Fruit fly (Drosophila melanogaster) ovary, adult (tissue): ENCODE measurements around the gene tgo.

Experiments
- CG17801 ChIP-seq: fragments of 200-800 bp; optimal IDR thresholded peaks from 2 replicates; lab custom pipeline; 2019; ENCODE audit warnings: missing biosample characterization, mild to moderate bottlenecking, missing genetic modification characterization, moderate library complexity; ENCODE audit not compliant: partially characterized antibody

tgo gene

DNA sequence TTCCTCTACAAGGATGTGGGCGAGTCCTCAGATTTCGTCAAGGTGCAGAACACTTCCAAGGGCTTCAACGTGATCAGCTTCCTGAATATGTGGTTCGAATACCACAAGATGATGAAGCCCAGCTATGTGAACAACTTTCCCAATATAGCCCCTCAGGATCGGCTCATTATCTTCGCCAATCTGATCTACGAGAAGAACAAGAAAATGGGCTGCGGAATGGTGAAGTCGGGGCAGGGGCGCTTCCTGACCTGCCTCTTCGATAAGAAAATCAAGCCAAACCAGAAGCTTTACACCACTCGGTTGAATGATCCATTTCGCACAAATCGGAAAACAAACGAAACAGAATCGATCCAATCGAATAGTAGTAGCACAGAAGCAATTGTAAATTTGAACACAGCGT is 21.6 kb downstream of the tgo start:
- TF ChIP-seq CG17801 (GFP tag; lab: Kevin White, UChicago) = no peak

DNA sequence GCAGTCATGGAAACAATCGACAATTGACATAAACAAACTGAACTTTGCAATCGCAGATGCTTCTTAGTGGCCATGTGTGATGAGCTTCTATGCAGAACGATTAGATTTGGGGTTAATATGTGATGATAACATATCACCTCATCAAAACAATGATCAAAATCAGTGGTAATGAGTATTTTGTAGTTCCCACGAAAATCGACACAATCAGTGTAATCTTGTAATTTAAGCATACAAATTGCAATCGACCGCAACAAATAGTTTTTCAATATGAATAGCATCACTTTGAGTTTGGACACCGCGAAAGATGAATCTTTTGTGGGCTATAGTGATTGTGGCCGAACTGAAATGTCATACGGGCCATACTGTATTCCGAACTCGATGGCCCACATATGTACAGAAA is 22.4 kb downstream of the tgo start, which contains the start of gene CG11977:
CG11977 (plus strand) TSS at position 301 of the 400 bp plus-strand sequence.
- TF ChIP-seq CG17801 (GFP tag; lab: Kevin White, UChicago) = no peak

DNA sequence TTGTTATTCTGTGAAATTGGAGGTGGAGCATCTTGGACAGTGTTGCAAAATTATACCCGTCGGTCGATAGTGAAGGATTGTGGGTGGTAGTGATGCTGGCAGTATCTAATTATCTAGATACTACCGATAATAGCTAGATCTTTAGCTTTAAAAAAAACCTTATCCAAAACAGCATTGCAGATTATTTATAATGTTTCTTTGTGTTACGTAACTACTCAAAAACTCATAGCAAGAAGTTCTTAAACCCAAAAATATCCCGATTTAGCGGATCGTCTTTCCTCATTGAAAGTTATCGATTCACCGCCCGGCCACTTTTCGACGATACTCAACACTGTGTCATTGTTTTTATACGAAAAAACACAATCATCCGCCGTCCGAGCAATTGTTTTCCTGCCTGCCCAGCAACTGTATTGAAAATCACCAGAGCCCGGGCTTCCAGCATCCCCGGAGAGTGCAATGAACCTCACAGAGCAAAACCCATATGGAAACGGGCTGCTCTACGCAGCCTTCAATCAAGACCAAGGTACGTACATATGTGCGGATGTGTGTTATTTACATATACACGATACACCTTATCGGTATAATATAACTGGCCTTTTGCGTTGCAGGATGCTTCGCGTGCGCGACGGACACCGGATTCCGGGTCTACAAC is 26.8 kb downstream of the tgo start, which contains the start of gene CG11975:
CG11975 (plus strand) TSS at position 326 of the 652 bp plus-strand sequence.
- TF ChIP-seq CG17801 (GFP tag; lab: Kevin White, UChicago) = peak; percentile 75

DNA sequence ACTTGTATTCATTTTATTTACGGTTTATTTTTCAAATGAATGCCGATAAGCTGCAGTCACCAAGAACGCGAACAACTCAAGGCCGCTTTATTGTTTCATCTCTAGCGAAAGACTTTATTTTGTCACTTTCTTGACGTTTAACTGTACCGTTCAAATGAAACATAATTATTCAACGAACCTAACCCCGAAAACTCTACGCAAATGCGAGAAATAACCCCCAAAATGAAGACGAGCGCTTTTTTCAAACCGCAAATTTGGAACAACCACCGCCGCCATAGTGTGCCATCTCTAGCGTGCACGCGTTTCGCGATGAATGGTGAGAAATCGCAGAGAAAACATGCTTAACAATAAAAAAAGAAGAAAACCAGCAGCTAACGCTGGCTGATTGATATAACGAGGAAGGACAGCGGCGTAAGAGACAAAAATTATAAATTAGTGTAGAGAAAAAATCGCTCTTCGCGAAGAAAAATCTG is 35.2 kb downstream of the tgo start, which contains the start of gene CG11970:
CG11970 (plus strand) TSS at position 117 of the 473 bp plus-strand sequence.
- peak; percentile 47 for TF ChIP-seq CG17801 (GFP tag; lab: Kevin White, UChicago)

DNA sequence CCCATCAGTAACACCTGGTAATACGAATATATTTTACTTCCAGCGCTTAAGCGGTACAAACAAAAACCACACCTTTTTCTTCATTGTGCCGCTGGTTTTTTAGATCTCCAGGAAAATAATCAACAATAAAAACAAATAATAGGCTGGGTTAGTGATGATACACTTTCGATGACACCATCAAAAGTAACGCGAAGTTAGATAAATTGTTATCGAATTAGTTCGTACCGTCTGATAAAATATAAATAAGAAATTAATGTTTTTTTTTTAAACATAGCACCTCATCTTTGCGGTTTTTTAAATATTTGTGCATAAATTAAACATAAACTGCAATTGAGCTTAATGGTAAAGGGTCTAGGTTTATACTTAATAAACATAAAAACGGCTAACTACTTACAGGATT is 35.7 kb downstream of the tgo start, which contains the start of gene RagA-B:
RagA-B (minus strand) TSS at position 175 of the 400 bp plus-strand sequence.
- no peak for TF ChIP-seq CG17801 (GFP tag; lab: Kevin White, UChicago)

DNA sequence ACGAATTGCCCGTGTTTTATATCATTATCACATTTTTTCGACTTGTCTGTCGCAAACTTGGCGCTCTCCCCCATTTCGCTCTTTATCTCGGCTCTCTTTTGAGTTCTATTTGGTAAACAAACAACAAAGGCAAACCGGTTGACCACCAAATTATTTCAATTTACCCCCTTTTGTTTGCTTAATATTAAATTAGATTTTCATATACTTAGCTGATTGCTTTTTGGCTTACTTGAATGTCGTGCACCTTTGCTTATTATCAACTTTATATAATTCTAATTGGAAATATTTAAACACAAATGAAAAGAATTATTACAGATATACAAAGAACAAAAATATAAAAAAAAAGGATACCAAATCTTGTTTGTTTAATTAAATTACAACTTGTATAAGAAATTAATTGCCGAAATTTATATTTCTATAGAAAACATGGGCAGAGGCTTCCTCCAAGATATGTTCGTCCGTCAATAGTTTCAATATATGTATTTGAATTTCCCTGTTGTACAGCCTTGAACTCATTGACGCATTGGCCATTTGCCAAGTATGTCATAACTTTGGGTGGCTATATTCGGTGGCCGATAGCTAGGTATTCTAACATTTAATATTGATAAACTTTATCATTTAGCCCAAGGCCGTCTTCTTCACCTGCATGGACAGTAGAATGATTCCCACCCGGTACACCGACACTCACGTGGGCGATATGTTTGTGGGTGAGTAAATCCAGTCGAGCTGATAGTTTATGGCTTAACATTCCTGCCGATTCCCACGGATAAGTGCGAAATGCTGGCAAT is 38.4 kb downstream of the tgo start:
- TF ChIP-seq CG17801 (GFP tag; lab: Kevin White, UChicago) = no peak

DNA sequence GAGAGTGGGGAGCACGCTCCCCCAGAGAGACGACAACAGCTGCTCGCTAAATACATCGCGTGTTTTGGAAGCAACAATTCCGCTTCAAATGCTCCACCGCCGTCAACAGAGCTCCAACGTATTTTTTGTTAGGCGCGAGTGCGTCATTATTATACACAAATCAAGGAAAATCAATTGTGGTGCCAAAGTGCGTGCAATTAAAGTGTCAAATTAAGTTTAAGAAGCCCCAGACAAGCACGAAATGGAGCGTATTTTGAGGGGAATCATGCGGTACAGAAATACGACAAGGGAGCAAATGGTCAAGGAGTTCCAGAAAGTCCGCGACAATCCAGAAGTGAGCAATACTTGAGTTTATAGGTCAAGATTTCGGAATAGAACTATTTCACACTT is 39.1 kb downstream of the tgo start, which contains the start of gene CAHbeta:
CAHbeta (plus strand) TSS at position 85 of the 390 bp plus-strand sequence.
- TF ChIP-seq CG17801 (GFP tag; lab: Kevin White, UChicago) = peak; percentile 72

DNA sequence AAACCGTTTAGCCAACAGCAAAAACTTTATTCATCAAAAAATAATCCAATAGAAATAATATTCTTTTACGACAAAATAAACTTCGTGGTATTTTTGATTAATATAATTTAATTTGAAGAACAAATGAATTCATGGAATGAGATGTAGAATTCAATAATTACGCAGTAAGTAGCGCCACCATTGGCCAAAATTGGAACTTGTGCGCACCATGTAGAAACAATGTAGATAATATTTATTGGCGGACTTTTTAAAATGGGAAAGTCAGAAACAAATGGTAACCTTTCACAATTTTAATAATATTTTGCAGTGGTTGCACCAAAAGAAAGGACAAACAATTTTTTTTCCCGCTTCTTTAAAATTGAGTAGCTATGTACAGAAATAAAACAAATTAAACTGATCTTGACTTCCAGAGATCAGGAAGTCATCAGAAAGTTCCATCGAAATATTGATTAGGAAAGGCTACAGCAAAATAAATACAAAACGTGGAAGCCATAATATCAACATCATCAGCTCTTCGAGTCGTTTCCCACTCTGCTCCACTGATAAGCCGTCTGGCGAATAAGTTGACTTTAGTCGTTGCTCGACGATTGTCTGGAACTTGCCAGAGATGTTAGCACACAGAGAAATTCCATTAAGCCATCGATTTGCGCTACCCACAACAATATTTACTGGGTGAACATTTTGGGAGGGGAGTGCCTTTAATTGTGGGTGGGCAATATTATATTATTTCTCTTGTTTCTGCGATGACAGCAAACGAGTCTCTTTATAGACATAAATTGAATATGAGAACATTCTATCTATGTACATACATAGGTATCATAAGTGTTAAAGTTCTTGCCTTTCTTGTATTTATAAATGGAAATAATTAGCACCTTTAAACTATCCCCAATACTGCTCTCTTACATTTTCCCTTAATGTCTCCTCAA is 39.7 kb downstream of the tgo start:
- TF ChIP-seq CG17801 (GFP tag; lab: Kevin White, UChicago) = no peak

DNA sequence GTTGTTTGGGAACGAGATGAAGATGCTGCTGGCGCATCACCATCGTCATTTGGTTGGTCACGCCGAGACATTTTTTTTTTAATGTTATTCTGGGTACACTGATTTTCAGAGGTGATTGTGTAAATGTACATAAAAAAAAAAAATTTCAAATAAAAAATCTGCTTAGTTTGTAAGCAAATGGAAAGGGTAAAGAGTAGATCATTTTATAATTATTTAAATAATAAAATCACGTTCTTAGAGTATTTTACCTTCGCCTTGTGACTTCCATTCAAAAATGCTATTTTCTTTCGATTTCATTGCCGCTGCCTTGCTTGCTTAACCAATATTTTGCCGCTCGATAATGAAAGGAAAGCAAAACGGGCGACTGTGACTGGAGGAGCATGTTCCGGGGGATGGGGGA is 41.1 kb downstream of the tgo start:
- TF ChIP-seq CG17801 (GFP tag; lab: Kevin White, UChicago) = no peak

DNA sequence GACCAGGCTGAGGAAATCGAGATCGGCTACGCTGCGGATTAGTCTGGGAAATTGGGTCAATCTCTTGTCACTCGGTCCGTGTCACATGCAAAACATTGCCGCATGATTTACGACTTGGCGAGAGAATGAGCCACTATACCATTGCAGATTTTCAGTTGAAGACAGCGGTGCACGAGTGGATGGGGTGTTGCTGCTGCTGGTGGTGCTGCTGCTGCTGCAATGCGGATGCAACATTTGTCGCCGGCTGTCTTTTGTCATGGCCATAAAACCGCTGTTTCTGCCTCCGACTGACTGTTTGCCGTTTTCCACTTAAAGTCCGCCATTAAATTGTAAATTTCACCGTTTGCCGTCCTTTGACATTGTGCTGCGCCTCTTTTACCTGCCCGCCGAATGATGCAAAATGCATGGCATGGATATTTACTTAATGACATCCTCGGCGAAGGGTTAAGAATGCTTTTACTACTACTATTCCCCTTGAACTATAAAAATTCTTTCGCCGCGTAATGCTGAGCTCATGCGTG is 43.7 kb downstream of the tgo start:
- TF ChIP-seq CG17801 (GFP tag; lab: Kevin White, UChicago) = no peak

DNA sequence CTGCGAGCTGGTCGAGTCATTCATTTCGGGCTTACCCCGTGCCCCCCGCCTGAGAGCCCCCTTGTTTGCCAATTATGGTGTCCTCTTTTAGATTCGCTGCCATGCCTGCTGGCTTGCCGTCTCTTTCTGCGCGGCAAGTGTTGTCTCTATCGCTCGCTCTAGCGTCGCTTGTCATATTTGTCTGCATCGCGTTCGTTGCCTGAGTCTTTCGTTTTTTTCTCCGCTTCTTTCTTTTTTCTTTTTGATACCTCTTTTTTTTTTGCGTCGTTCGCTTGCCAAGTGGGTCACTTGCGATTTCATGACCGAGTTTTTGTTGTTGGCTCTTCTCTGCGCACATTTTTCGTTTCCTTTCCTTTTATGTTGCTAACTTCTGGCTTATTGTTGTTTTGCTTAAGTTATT is 48.0 kb downstream of the tgo start:
- TF ChIP-seq CG17801 (GFP tag; lab: Kevin White, UChicago) = no peak

DNA sequence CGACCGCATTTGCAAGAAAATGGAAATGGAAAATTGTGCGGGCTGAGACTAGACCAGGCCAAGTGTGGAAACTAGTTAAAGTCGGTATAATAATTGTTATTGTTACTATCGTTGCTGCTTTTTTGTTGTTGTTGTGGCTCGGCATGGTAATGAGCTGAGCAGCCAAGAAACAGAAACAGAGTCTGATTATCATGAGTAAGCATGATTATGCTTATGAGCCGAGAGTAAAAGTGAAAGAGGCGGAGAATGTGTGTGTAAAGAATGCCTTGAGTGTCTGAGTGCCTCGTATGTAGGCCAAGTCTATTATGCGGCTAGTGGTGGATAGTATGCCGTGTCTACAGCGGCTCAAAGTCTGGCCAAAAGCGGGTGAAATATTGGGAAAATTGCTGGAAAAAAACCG is 49.1 kb downstream of the tgo start:
- no peak for TF ChIP-seq CG17801 (GFP tag; lab: Kevin White, UChicago)

DNA sequence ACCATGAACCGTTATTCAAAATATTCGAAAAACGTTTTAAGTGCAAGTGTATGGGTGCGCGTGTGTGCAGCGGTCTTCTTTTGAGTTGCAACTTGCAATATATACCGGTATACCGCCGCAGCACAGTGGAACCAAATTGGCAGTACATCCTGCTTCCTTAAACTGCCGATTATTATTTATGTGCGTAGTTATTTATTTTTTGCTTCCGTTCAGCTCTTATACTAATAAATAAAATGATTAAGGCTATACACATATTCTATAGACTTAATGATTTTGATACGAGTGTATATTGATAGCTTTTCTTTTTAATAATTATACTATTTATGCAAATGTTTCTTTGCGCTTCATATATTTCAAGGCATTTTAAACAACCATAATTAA is 49.9 kb downstream of the tgo start:
- TF ChIP-seq CG17801 (GFP tag; lab: Kevin White, UChicago) = no peak

DNA sequence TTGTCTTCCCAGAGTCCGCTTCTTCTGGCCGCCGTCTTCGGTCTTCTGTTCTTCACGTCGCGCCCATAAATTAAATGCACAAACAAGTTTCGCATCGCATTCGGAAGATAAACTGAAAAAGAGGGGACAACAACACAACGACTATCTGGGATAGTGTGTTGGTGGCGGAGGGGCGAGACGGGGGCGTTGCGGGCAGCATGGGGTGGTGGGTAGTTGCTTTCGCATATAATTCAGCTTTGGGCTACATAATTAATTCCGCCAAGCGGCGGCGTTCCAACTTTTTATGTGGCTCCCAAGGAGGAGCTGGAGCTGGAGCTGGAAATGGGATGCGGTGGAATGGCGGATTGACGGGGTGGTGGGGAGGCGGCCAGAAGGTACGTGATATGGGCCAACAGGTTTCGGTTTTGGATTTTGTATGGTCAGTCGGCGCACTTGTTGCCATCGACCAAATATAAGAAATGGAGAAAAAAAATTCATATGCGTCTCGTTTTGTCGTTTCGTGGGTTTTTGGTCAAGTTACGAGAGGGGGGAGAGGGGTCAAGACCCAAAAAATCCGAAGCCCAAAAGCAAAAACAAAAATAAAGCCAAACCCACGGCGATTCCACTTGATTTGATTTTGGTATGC is 50.4 kb downstream of the tgo start:
- TF ChIP-seq CG17801 (GFP tag; lab: Kevin White, UChicago) = no peak
